Fruit fly (Drosophila melanogaster): ENCODE results near the gene CG14739.
A peak's percentile ranks its signal among the peaks of the same experiment; 100 is the strongest.

Gene CG14739

DNA sequence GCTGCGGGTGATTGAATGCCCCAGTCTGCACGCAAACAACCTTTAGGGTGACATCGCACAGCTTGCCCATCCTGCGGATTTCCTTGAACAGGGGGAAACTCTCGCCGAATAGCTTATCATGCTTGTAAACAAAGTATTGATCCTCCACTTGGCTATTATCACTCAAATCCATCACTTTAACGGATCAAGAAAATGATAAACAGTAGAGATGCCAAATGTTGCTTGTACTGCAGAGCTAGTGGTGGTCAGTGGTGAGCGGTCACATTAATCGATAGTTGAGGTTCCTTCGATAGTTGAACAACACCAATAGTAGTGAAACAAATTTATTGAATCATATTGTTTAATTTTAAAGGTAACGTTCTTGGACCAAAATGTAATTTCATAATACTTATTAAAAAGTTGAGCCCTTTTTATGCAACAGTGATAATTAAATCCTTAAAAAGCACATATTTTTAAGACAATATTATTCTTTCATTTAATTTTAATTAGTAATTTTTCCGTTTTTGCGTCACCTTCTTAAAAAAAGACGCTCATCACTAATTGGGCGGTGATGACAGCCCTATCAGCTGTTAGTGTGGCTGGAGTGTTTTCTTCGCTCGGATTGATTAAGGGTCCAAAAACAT is 38.7 kb downstream of the CG14739 start, which contains the start of the genes KLHL18 and GCC185 (continued):
- TF ChIP-seq CG18262 (tag; optimal IDR thresholded peaks at IDR 0.05) (peak; percentile 72), CG8359 (GFP tag; optimal IDR thresholded peaks at IDR 0.05; ENCODE audit: borderline replicate concordance) (no peak), CG30431 (GFP tag; optimal IDR thresholded peaks at IDR 0.05) (no peak), h (optimal IDR thresholded peaks at IDR 0.05) (no peak), Dref (GFP tag; IDR thresholded peaks at IDR 0.05) (peak; percentile 66), NC2β (GFP tag; optimal IDR thresholded peaks at IDR 0.05) (no peak), bigmax (GFP tag; optimal IDR thresholded peaks at IDR 0.05) (no peak), gcm2 (GFP tag; optimal IDR thresholded peaks at IDR 0.05) (no peak), Nf-YB (GFP tag; optimal IDR thresholded peaks at IDR 0.05) (peak; percentile 44), lbe (GFP tag; optimal IDR thresholded peaks at IDR 0.05) (no peak), CG2889 (GFP tag; IDR thresholded peaks at IDR 0.05) (peak; percentile 59; the same call in 1 of the 3 replicates), sens-2 (GFP tag; IDR thresholded peaks at IDR 0.05) (no peak), mirr (GFP tag; optimal IDR thresholded peaks at IDR 0.05) (no peak), btn (GFP tag; optimal IDR thresholded peaks at IDR 0.05) (no peak), BEAF-32 (GFP tag; optimal IDR thresholded peaks at IDR 0.05) (peak; percentile 93), CG4360 (GFP tag; IDR thresholded peaks at IDR 0.05) (no peak), CG30403 (GFP tag; optimal IDR thresholded peaks at IDR 0.05) (peak; percentile 93), Mad (GFP tag; optimal IDR thresholded peaks at IDR 0.05) (peak; percentile 65), gcm (GFP tag; optimal IDR thresholded peaks at IDR 0.05) (peak; percentile 16), kah (GFP tag; optimal IDR thresholded peaks at IDR 0.05) (no peak), CG10274 (GFP tag; optimal IDR thresholded peaks at IDR 0.05) (no peak), CG15514 (GFP tag; optimal IDR thresholded peaks at IDR 0.05) (peak; percentile 80), CG1832 (GFP tag; optimal IDR thresholded peaks at IDR 0.05) (no peak), jigr1 (GFP tag; IDR thresholded peaks at IDR 0.05) (peak; percentile 82; the same call in 2 of the 3 replicates), Sin3A (optimal IDR thresholded peaks at IDR 0.05) (peak; percentile 94), row (GFP tag; IDR thresholded peaks at IDR 0.05) (peak; percentile 98), zfh1 (GFP tag; IDR thresholded peaks at IDR 0.05) (peak; percentile 56; the same call in 1 of the 3 replicates), Med (GFP tag) (peak; percentile 84), CG8478 (optimal IDR thresholded peaks at IDR 0.05) (no peak), ewg (GFP tag; optimal IDR thresholded peaks at IDR 0.05) (peak; percentile 45), Meics (GFP tag; optimal IDR thresholded peaks at IDR 0.05) (peak; percentile 69), CG5245 (GFP tag; optimal IDR thresholded peaks at IDR 0.05) (peak; percentile 51), CG7745 (tag; optimal IDR thresholded peaks at IDR 0.05) (no peak), CG3281 (GFP tag; optimal IDR thresholded peaks at IDR 0.05) (peak; percentile 47), Jarid2 (GFP tag; optimal IDR thresholded peaks at IDR 0.05) (peak; percentile 34), HHEX (GFP tag; optimal IDR thresholded peaks at IDR 0.05) (peak; percentile 55), CG2202 (tag; optimal IDR thresholded peaks at IDR 0.05) (no peak), CG31441 (GFP tag; IDR thresholded peaks at IDR 0.05) (no peak; the same call in 1 of the 2 replicates), CG6683 (GFP tag; optimal IDR thresholded peaks at IDR 0.05) (peak; percentile 27), hbn (GFP tag; IDR thresholded peaks at IDR 0.05; ENCODE audit: partially characterized antibody) (peak; percentile 49; the same call in 1 of the 2 replicates), CG8281 (tag; optimal IDR thresholded peaks at IDR 0.05) (peak; percentile 35), E2f1 (GFP tag; IDR thresholded peaks at IDR 0.05) (peak; percentile 43; the same call in 1 of the 2 replicates), Ptx1 (GFP tag; IDR thresholded peaks at IDR 0.05) (peak; percentile 80), hth (optimal IDR thresholded peaks at IDR 0.05) (no peak), CG1792 (GFP tag; optimal IDR thresholded peaks at IDR 0.05) (peak; percentile 54), CG9437 (GFP tag; optimal IDR thresholded peaks at IDR 0.05) (peak; percentile 23), pho (GFP tag; optimal IDR thresholded peaks at IDR 0.05) (peak; percentile 78), fru (optimal IDR thresholded peaks at IDR 0.05) (no peak), nau (GFP tag; optimal IDR thresholded peaks at IDR 0.05) (no peak), dati (GFP tag; IDR thresholded peaks at IDR 0.05) (no peak), CG10321 (GFP tag; IDR thresholded peaks at IDR 0.05) (no peak)
